Worm (Caenorhabditis elegans): Measurements from ENCODE around the gene C30B5.6.

The C30B5.6 gene

DNA sequence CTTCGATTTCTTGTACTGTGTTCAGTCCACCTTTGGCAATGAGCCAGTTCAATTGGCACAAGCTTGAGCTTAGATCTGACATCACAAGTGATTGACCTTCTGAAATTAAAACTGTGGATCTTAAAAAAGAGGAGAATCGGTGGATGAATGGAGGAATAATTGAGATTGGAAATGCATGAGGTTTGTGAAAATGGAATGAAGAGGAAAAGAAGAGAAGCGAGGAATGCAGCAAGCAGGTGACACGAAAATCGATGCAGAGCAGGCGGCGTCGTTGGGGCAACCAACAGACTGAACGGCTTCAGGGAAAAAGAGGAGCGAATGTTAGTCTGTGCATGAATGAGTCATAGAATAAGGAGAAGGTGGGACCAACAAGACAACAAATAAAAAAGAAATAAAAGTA lies 31.2 kb downstream of the C30B5.6 start, which contains the start of gene fkh-8:
Gene fkh-8, minus strand, starts transcription at position 101 of the 400 bp plus-strand sequence.
- TF ChIP-seq unc-62 (GFP tag; optimal IDR thresholded peaks at IDR 0.05) = no peak

DNA sequence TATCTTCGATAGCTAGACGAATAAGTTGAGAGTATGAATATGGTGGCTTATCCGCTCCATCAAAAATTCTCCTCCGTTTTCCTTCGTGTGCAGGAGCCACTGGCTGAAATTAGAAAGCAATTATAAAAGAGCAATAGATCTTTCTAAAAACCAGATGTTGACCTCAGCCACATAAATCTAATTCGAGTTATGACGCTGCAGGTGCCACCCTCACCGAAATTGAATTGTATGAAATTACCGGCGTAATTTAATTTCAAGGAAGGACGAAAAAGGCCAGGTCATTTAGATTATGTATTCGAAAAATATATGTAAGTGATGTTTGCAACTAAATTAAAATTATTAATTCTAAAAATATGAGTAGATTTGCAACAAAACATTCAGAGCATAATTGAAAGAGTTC lies 31.7 kb downstream of the C30B5.6 start:
- TF ChIP-seq unc-62 (GFP tag; optimal IDR thresholded peaks at IDR 0.05) = no peak

DNA sequence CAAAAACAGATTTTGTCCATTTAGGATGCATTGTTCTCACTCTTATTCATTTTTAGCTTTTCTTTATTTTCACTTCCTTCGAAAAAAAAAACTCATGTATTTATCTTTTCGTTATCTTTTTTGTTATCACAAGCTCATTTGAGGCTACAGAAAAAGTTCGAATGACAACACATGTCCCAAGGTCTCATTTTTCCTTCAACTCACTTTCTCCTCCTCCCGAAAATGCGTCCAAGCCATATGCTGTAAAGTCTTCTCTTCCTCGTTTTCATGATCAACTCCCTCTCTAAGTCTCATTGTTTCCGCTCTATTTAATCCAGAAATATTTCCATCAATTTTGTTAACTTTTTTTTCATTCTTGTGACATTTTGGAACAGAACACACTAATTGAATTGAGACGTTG lies 41.1 kb downstream of the C30B5.6 start:
- no peak for TF ChIP-seq unc-62 (GFP tag; optimal IDR thresholded peaks at IDR 0.05)

DNA sequence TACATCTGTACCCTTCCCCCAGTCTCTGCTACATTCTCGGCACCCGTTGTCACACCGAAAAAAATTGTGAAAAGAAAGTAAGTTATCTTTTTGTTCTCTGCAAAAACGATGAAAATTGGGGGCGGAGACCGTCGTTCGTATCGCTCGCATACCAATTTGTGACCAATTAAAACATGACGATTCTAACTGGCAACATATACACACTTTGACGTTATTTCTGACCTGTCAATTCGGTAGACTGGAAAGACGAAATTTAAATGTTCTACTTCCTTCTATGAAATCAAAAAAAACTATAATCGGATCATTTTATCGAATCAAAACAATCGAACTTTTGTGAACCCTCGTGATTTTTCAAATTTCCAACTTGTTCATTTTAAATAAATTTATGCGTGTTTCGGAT lies 41.9 kb downstream of the C30B5.6 start:
- TF ChIP-seq unc-62 (GFP tag; optimal IDR thresholded peaks at IDR 0.05) = no peak

DNA sequence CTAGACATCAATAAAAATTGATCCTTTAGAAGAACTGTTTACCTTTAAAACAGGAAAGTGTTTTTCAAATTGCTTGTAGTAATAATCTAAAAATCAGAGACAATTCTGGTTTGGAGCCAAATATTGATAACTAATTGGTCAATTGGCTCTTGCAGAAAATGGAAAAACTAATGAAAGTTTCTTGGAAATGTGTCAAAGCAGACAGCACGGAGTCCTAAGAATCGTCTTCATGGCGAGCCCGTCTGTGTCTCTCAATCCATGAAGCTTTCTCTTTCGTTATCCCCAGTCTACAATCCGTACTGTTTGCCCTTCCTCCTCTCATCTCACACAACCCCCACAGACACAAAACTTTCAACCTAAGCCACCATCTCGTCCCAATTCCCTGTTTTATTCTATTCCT lies 42.9 kb downstream of the C30B5.6 start, which contains the start of gene F40H3.1:
Gene F40H3.1, plus strand, starts transcription at position 301 of the 400 bp plus-strand sequence.
- TF ChIP-seq unc-62 (GFP tag; optimal IDR thresholded peaks at IDR 0.05) = no peak

DNA sequence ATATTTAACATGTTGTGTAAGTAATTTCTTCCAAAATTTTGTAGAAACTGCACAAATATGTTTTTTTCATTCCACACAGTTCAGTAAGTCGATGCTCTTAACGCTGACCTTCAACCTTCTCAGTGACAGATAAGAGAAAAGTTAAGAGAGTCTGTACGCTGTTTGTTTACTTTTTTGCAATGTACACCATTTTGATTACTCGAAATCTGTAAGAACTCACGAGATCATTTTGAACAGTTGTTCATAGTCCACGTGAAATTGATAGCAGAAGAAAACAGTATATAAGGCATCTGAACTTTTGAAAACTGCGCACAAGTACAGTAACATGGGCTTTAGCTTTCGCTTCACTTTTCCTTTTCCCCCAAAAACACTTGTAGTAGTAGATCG lies 43.7 kb downstream of the C30B5.6 start:
- TF ChIP-seq unc-62 (GFP tag; optimal IDR thresholded peaks at IDR 0.05) = no peak

DNA sequence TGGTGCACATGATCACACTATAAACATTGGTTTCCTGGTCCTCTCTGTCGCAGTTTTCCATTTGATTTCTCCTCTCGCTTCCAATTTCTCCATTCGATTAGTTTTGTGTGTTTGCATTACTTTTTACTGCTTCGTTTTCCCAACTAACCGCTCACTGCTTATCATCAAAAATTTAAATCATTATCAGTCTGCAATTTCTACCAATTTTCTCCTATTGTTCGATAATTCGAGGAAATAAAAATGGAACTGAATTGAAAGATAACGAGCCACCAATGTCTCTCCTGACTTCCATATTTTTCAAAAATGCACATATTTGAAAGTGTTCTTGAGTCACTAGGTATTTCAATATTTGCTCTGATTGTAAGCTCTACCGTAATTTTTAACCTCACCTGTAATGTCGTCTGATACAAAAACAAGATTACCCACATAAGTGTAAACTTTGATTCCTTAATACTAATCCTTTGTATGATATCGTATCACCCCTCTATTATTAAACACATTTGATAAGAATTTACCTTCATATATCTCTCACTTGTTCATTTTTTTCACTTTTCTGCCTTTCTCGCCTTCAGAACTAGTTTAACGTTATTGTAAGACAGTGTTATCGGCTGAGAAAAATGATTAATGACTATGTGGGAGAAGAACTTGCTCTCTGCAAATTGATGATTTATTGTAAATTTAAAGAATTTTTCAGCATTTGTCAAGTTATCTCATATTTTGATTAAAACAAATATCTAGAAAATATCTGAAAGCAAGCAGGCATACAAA lies 44.3 kb downstream of the C30B5.6 start:
- TF ChIP-seq unc-62 (GFP tag; optimal IDR thresholded peaks at IDR 0.05) = no peak

DNA sequence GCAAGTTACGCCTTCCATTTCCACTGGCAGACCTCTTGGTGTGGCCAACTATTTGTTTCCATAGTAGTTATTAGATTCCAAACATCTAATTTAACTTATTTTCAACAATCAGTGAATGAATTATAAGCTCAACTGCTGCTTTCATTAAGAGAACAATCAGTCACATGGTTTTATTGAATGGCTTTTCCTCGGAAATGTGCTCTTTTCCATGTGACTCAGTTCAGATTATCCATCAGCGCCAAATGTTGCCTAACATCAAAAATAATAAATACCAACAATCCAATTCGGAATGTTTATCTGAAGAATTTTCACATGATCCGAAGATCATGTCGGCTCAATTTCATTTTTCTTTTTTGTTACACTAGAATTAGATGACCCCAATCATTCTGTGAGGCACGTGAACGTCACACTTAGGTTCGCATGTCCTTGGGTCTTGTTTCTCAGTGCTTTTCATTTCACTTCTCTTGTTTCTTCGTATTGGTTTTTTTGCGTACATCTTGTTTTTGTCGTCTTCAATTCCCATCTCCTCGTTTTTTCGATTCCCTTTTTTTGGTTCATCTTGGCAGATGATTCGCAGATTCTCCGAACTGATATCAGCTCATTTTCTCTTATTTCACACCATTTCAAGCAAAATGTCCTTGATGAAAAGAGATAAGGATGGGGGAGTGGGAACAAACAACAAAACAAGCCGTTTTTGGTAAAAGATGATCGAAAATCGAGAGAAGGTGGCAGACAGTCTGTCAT lies 46.1 kb downstream of the C30B5.6 start:
- no peak for TF ChIP-seq unc-62 (GFP tag; optimal IDR thresholded peaks at IDR 0.05)

DNA sequence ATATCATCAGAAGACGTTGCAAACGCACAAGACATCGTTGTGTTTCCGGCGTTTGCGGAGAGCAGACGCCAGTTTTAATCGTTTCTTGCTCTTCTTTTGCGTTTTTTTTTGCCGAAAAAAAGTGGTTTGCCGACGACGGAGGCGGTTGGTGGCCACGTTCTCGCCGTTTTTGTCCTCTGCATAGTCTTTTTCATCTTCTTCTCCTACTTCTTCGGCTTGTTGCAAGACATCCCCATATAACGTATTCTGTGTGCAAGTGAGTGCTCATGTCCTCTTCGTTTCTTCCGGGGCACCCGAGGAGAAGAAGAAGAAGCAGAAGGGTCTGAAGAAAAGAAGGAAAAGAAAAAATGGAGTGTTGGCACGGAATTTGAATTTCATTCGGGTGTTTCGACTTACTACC lies 47.4 kb downstream of the C30B5.6 start:
- TF ChIP-seq unc-62 (GFP tag; optimal IDR thresholded peaks at IDR 0.05) = no peak

DNA sequence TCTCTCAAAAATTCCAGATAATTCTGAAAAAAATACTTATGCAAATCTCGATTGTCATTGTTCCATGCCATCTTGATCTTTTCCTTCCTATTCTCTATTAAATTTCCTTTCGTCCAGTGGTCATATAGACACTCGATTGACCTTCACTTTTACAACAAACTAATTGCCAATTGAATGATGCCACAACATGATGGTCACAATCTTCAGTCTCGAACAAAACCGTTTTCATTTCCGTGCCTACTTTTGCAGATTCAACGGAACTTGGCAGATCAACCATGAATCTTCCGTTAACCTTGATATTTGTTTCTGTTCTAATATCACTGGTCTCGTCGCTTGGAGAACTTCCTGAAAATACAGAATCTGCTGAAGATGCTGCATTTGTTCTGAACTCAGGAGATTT lies 49.1 kb downstream of the C30B5.6 start, which contains the start of gene F40H3.2:
Gene F40H3.2, plus strand, starts transcription at position 250 of the 400 bp plus-strand sequence.
- no peak for TF ChIP-seq unc-62 (GFP tag; optimal IDR thresholded peaks at IDR 0.05)

DNA sequence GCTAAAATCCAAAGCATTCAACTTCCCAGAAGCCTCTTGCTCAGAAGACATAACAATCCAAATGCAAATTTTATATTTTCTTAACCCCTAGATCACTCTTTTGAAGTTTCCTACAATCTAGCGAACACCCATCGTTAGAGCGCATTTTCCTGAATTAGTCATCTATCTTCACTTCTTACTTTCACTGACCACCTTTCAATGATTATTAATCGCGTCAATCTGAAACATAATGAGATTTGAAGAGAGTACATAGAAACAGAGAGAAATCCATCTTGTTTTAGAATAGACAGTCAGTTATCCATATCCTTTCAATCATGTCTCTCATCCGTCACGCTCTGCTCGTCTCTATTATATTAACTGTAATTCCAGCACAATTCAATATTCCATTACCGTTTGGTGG lies 51.2 kb downstream of the C30B5.6 start, which contains the start of gene F40H3.3:
Gene F40H3.3, plus strand, starts transcription at position 280 of the 400 bp plus-strand sequence.
- no peak for TF ChIP-seq unc-62 (GFP tag; optimal IDR thresholded peaks at IDR 0.05)

DNA sequence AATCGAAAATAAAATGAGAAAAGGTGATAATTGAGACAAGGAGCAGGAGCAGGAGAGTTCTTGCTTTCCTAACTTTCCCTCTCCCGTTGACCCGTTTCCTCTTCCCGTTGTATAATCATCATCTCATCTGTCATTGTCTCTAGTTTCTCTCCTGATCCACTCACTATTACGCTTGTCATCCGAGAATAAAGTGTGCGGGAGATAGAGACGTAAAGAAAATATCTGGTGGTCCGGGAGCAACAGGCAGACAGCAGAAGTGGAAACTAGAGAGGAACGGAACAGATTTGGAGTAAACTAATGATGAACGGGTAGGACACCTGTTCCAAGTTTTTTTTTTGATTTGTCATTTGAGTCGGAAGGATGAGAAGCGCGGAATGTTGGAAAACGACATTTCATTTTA lies 52.2 kb downstream of the C30B5.6 start:
- TF ChIP-seq unc-62 (GFP tag; optimal IDR thresholded peaks at IDR 0.05) = no peak
